Fruit fly (Drosophila melanogaster) whole organism, wandering third instar larva: ENCODE data around the gene Targ3.

Experiments used
- Abd-B ChIP-seq: fragments of >200 bp; optimal IDR thresholded peaks from 2 replicates; lab custom pipeline; 2017; ENCODE audit warnings: missing biosample characterization, missing genetic modification characterization
- CG32264 ChIP-seq: fragments of 200-800 bp; sonication (Bioruptor generic); optimal IDR thresholded peaks from 2 replicates; lab custom pipeline; 2016; ENCODE audit warnings: missing biosample characterization, missing genetic modification characterization
- CG9705 ChIP-seq: fragments of 200-800 bp; sonication (Bioruptor generic); optimal IDR thresholded peaks from 2 replicates; lab custom pipeline; 2018; ENCODE audit warnings: missing biosample characterization, mild to moderate bottlenecking, missing genetic modification characterization
- CrebA ChIP-seq: fragments of 200-800 bp; sonication (Bioruptor generic); optimal IDR thresholded peaks from 2 replicates; lab custom pipeline; 2016; ENCODE audit warnings: missing biosample characterization, mild to moderate bottlenecking, missing genetic modification characterization, borderline replicate concordance
- Dfd ChIP-seq: fragments of >200 bp; optimal IDR thresholded peaks from 2 replicates; lab custom pipeline; 2017; ENCODE audit warnings: missing biosample characterization, missing genetic modification characterization
- Dif ChIP-seq: fragments of 200-275, 200-300 bp; sonication (Bioruptor generic); optimal IDR thresholded peaks from 2 replicates; lab custom pipeline; 2018; ENCODE audit warnings: missing biosample characterization, missing genetic modification characterization; ENCODE audit not compliant: partially characterized antibody
- Hnf4 ChIP-seq: fragments of 200-800 bp; sonication (Bioruptor generic); optimal IDR thresholded peaks from 2 replicates; lab custom pipeline; 2016; ENCODE audit warnings: missing biosample characterization, mild to moderate bottlenecking, missing genetic modification characterization
- Hr78 ChIP-seq: fragments of >200 bp; optimal IDR thresholded peaks from 2 replicates; lab custom pipeline; 2017; ENCODE audit warnings: missing biosample characterization, missing genetic modification characterization
- Hr83 ChIP-seq: fragments of 200-300 bp; sonication (Bioruptor generic); optimal IDR thresholded peaks from 2 replicates; lab custom pipeline; 2016; ENCODE audit warnings: missing biosample characterization, mild to moderate bottlenecking, missing genetic modification characterization, moderate library complexity; ENCODE audit not compliant: poor library complexity, severe bottlenecking
- Myc ChIP-seq: fragments of >200 bp; optimal IDR thresholded peaks from 2 replicates; lab custom pipeline; 2017
- N ChIP-seq: fragments of >200 bp; optimal IDR thresholded peaks from 2 replicates; lab custom pipeline; 2018; ENCODE audit warnings: missing biosample characterization, missing external identifiers, missing genetic modification characterization
- Rel ChIP-seq, 2 experiments: fragments of 200-800 bp; sonication (Bioruptor generic) in 1 of 2; optimal IDR thresholded peaks; 2 replicates in 1 of 2; 3 replicates in 1 of 2; lab custom pipeline; 2016 to 2019; ENCODE audit warnings: mild to moderate bottlenecking in 2 of 2, missing biosample characterization in 2 of 2, missing genetic modification characterization in 2 of 2, moderate library complexity in 1 of 2
- Sp1 ChIP-seq: fragments of 200-800 bp; sonication (Bioruptor generic); optimal IDR thresholded peaks from 3 replicates; lab custom pipeline; 2019; ENCODE audit warnings: missing biosample characterization, mild to moderate bottlenecking, missing genetic modification characterization, moderate library complexity
- br ChIP-seq: fragments of 200-800 bp; sonication (Bioruptor generic); optimal IDR thresholded peaks from 2 replicates; lab custom pipeline; 2016; ENCODE audit warnings: missing biosample characterization, missing genetic modification characterization
- brk ChIP-seq: fragments of 200-800 bp; sonication (Bioruptor generic); optimal IDR thresholded peaks from 2 replicates; lab custom pipeline; 2016; ENCODE audit warnings: missing biosample characterization, mild to moderate bottlenecking, missing genetic modification characterization
- dl ChIP-seq, 2 experiments: fragments of 175-275, 200-275 bp in 1 of 2; fragments of 200-275 bp in 1 of 2; sonication (Bioruptor generic); optimal IDR thresholded peaks; lab custom pipeline; 2018; ENCODE audit warnings: mild to moderate bottlenecking in 2 of 2, missing biosample characterization in 2 of 2, missing genetic modification characterization in 2 of 2, moderate library complexity in 2 of 2; ENCODE audit not compliant: partially characterized antibody in 2 of 2, insufficient read depth in 1 of 2
- dsf ChIP-seq: sonication (Bioruptor generic); optimal IDR thresholded peaks from 2 replicates; lab custom pipeline; 2016; ENCODE audit warnings: missing biosample characterization, missing genetic modification characterization, borderline replicate concordance
- fru ChIP-seq: fragments of 200-800 bp; sonication (Bioruptor generic); optimal IDR thresholded peaks from 3 replicates; lab custom pipeline; 2016; ENCODE audit warnings: missing biosample characterization, mild to moderate bottlenecking, missing genetic modification characterization
- h ChIP-seq: fragments of 200-800 bp; sonication (Bioruptor generic); optimal IDR thresholded peaks from 3 replicates; lab custom pipeline; 2016; ENCODE audit warnings: missing biosample characterization, mild to moderate bottlenecking, missing genetic modification characterization
- jim ChIP-seq: fragments of 175-275, 200-325 bp; sonication (Bioruptor generic); optimal IDR thresholded peaks from 2 replicates; lab custom pipeline; 2016; ENCODE audit warnings: missing biosample characterization, mild to moderate bottlenecking, missing genetic modification characterization
- lola ChIP-seq: fragments of >200 bp; optimal IDR thresholded peaks from 2 replicates; lab custom pipeline; 2017; ENCODE audit warnings: missing biosample characterization, missing genetic modification characterization
- pan ChIP-seq: fragments of >200 bp; optimal IDR thresholded peaks from 2 replicates; lab custom pipeline; 2017
- psq ChIP-seq: fragments of 200-800 bp; sonication (Bioruptor generic); optimal IDR thresholded peaks from 3 replicates; lab custom pipeline; 2017; ENCODE audit warnings: missing biosample characterization, mild to moderate bottlenecking, missing genetic modification characterization, moderate library complexity
- rgr ChIP-seq: fragments of 200-800 bp; sonication (Bioruptor generic); optimal IDR thresholded peaks from 3 replicates; lab custom pipeline; 2016; ENCODE audit warnings: missing biosample characterization, mild to moderate bottlenecking, missing genetic modification characterization
- usp ChIP-seq: fragments of >200 bp; optimal IDR thresholded peaks from 2 replicates; lab custom pipeline; 2017; ENCODE audit warnings: missing biosample characterization, missing genetic modification characterization

Targ3 gene

dm6 chr3L:21229764-21230163 is 33.1 kb downstream of the Targ3 start:
- TF ChIP-seq dl (GFP tag; optimal IDR thresholded peaks at IDR 0.05; lab: Kevin White, UChicago; ENCODE audit: insufficient read depth in 1 of 2, partially characterized antibody in 2 of 2) (no peak), fru (no peak), lola (GFP tag; lab: Kevin White, UChicago) (no peak), Hnf4 (GFP tag; lab: Kevin White, UChicago) (no peak), h (GFP tag; lab: Kevin White, UChicago) (no peak), brk (no peak), psq (GFP tag; lab: Kevin White, UChicago) (no peak)

- TF ChIP-seq Dfd (GFP tag; lab: Kevin White, UChicago): peak; percentile 92
- no peak for TF ChIP-seq Abd-B (GFP tag; lab: Kevin White, UChicago)
Observed at dm6 chr3L:21230762-21231161, 34.1 kb downstream of the Targ3 start.

dm6 chr3L:21236959-21237551 is 40.4 kb downstream of the Targ3 start:
- TF ChIP-seq Dfd (GFP tag; lab: Kevin White, UChicago) (peak; percentile 21), usp (GFP tag; lab: Kevin White, UChicago) (no peak), Hr83 (no peak), brk (no peak), Sp1 (GFP tag; lab: Kevin White, UChicago) (no peak), CG32264 (GFP tag; lab: Kevin White, UChicago) (no peak), fru (no peak)

dm6 chr3L:21238377-21238776 is 41.7 kb downstream of the Targ3 start:
- TF ChIP-seq CG32264 (GFP tag; lab: Kevin White, UChicago): no peak
- TF ChIP-seq pan (lab: Kevin White, UChicago): no peak
- TF ChIP-seq CrebA (GFP tag; lab: Kevin White, UChicago): no peak
- TF ChIP-seq h (GFP tag; lab: Kevin White, UChicago): no peak
- no peak for TF ChIP-seq Rel (GFP tag; optimal IDR thresholded peaks at IDR 0.05; lab: Kevin White, UChicago)
- TF ChIP-seq Rel (tag; optimal IDR thresholded peaks at IDR 0.05; lab: Kevin White, UChicago): no peak
- no peak for TF ChIP-seq usp (GFP tag; lab: Kevin White, UChicago)
- no peak for TF ChIP-seq Sp1 (GFP tag; lab: Kevin White, UChicago)
- no peak for TF ChIP-seq br (GFP tag; lab: Kevin White, UChicago)
- no peak for TF ChIP-seq dsf (GFP tag; lab: Kevin White, UChicago)
- no peak for TF ChIP-seq CG9705 (GFP tag; lab: Kevin White, UChicago)

dm6 chr3L:21239999-21240509 is 43.4 kb downstream of the Targ3 start:
- TF ChIP-seq Sp1 (GFP tag; lab: Kevin White, UChicago) (peak; percentile 49), dl (GFP tag; optimal IDR thresholded peaks at IDR 0.05; lab: Kevin White, UChicago; ENCODE audit: insufficient read depth in 1 of 2, partially characterized antibody in 2 of 2) (peak; percentile 58 to 70), Myc (lab: Kevin White, UChicago) (no peak), psq (GFP tag; lab: Kevin White, UChicago) (peak; percentile 96), CG9705 (GFP tag; lab: Kevin White, UChicago) (no peak), h (GFP tag; lab: Kevin White, UChicago) (peak; percentile 57), Hr78 (no peak), Rel (GFP tag; optimal IDR thresholded peaks at IDR 0.05; lab: Kevin White, UChicago) (no peak), Rel (tag; optimal IDR thresholded peaks at IDR 0.05; lab: Kevin White, UChicago) (peak; percentile 47), rgr (GFP tag; lab: Kevin White, UChicago) (peak; percentile 10), N (GFP tag; lab: Kevin White, UChicago) (no peak), Dif (GFP tag; lab: Kevin White, UChicago) (peak; percentile 45), CrebA (GFP tag; lab: Kevin White, UChicago) (peak; percentile 46), br (GFP tag; lab: Kevin White, UChicago) (peak; percentile 1)

- no peak for TF ChIP-seq rgr (GFP tag; lab: Kevin White, UChicago)
- TF ChIP-seq pan (lab: Kevin White, UChicago): no peak
- TF ChIP-seq usp (GFP tag; lab: Kevin White, UChicago): no peak
- no peak for TF ChIP-seq Abd-B (GFP tag; lab: Kevin White, UChicago)
- no peak for TF ChIP-seq jim (GFP tag; lab: Kevin White, UChicago)
- TF ChIP-seq Rel (GFP tag; optimal IDR thresholded peaks at IDR 0.05; lab: Kevin White, UChicago): no peak
- no peak for TF ChIP-seq Rel (tag; optimal IDR thresholded peaks at IDR 0.05; lab: Kevin White, UChicago)
- no peak for TF ChIP-seq psq (GFP tag; lab: Kevin White, UChicago)
- TF ChIP-seq h (GFP tag; lab: Kevin White, UChicago): no peak
- TF ChIP-seq lola (GFP tag; lab: Kevin White, UChicago): no peak
- no peak for TF ChIP-seq Hr78
- TF ChIP-seq dl (GFP tag; optimal IDR thresholded peaks at IDR 0.05; lab: Kevin White, UChicago; ENCODE audit: insufficient read depth in 1 of 2, partially characterized antibody in 2 of 2): no peak
- no peak for TF ChIP-seq fru
Observed at dm6 chr3L:21241447-21241983, 44.9 kb downstream of the Targ3 start.
